Worm (Caenorhabditis elegans) whole organism, L4 larva: Measurements from ENCODE around the gene unc-30.

Experiments used
- F26F4.8 ChIP-seq: fragments of 200-800 bp; sonication (Bioruptor generic); conservative IDR thresholded peaks from 2 replicates; pipeline ENCODE4 v1.3.6; 2022; ENCODE audit warnings: missing genetic modification characterization, missing compliant biosample characterization
- F37D6.2 ChIP-seq: sonication (generic microtip); optimal IDR thresholded peaks from 2 replicates; lab custom pipeline; 2016; ENCODE audit warnings: mild to moderate bottlenecking, missing genetic modification characterization, missing compliant biosample characterization
- F49E8.2 ChIP-seq: sonication (generic microtip); optimal IDR thresholded peaks from 2 replicates; lab custom pipeline; 2016; ENCODE audit warnings: missing compliant biosample characterization, mild to moderate bottlenecking, missing genetic modification characterization, borderline replicate concordance
- R02D3.7 ChIP-seq: fragments of 150-350 bp; sonication (generic microtip); optimal IDR thresholded peaks from 3 replicates; lab custom pipeline; 2014; ENCODE audit warnings: missing biosample characterization, missing genetic modification characterization
- Y5F2A.4 ChIP-seq: fragments of 200-800 bp; sonication (Bioruptor generic); optimal IDR thresholded peaks from 2 replicates; lab custom pipeline; 2018; ENCODE audit warnings: mild to moderate bottlenecking, missing genetic modification characterization, missing compliant biosample characterization
- aha-1 ChIP-seq: fragments of 150-350 bp; peaks from one replicate; lab custom pipeline; 2014; ENCODE audit warnings: missing biosample characterization, missing genetic modification characterization
- aly-2 ChIP-seq: sonication (generic microtip); optimal IDR thresholded peaks from 2 replicates; lab custom pipeline; 2018; ENCODE audit warnings: missing biosample characterization, missing genetic modification characterization
- arid-1 ChIP-seq: fragments of 200-800 bp; sonication (Bioruptor generic); conservative IDR thresholded peaks from 2 replicates; pipeline ENCODE4 v1.3.6; 2022; ENCODE audit warnings: missing genetic modification reagents, missing genetic modification characterization, missing compliant biosample characterization
- ceh-28 ChIP-seq: fragments of 150-350 bp; optimal IDR thresholded peaks from 2 replicates; lab custom pipeline; 2014; ENCODE audit warnings: missing biosample characterization, missing genetic modification reagents, missing genetic modification characterization
- ceh-32 ChIP-seq: sonication (generic microtip); optimal IDR thresholded peaks from 2 replicates; lab custom pipeline; 2016; ENCODE audit warnings: mild to moderate bottlenecking, missing genetic modification characterization, missing compliant biosample characterization; ENCODE audit not compliant: poor library complexity
- ceh-82 ChIP-seq: sonication (generic microtip); optimal IDR thresholded peaks from 2 replicates; lab custom pipeline; 2017; ENCODE audit warnings: missing biosample characterization, missing genetic modification characterization
- ces-1 ChIP-seq: fragments of 150-350 bp; sonication (generic microtip); optimal IDR thresholded peaks from 4 replicates; lab custom pipeline; 2014; ENCODE audit warnings: missing biosample characterization, missing genetic modification reagents, missing genetic modification characterization
- cey-2 ChIP-seq: sonication (generic microtip); optimal IDR thresholded peaks from 3 replicates; lab custom pipeline; 2017; ENCODE audit warnings: missing genetic modification characterization, mild to moderate bottlenecking, missing compliant biosample characterization, antibody characterized with exemption, borderline replicate concordance; ENCODE audit not compliant: insufficient read depth
- daf-16 ChIP-seq, 3 experiments: sonication (generic microtip); optimal IDR thresholded peaks; 2 replicates each; lab custom pipeline; 2016 to 2017; ENCODE audit warnings: missing genetic modification characterization in 3 of 3, missing genetic modification reagents in 3 of 3, mild to moderate bottlenecking in 2 of 3, missing compliant biosample characterization in 2 of 3, missing biosample characterization in 1 of 3, moderate library complexity in 1 of 3
- daf-8 ChIP-seq: fragments of 200-800 bp; sonication (Bioruptor generic); IDR thresholded peaks from 2 replicates; pipeline ENCODE4 v1.3.6; 2022; ENCODE audit warnings: missing genetic modification characterization, missing compliant biosample characterization
- dmd-6 ChIP-seq: fragments of 200-800 bp; sonication (Bioruptor generic); IDR thresholded peaks from 2 replicates; pipeline ENCODE4 v1.3.6; 2022; ENCODE audit warnings: missing genetic modification reagents, missing genetic modification characterization, missing compliant biosample characterization
- dmd-8 ChIP-seq: fragments of 200-800 bp; sonication (Bioruptor generic); IDR thresholded peaks from 2 replicates; pipeline ENCODE4 v1.3.6; 2022; ENCODE audit warnings: missing genetic modification characterization, missing compliant biosample characterization
- dpl-1 ChIP-seq: fragments of 150-350 bp; optimal IDR thresholded peaks from 2 replicates; lab custom pipeline; 2014; ENCODE audit warnings: missing biosample characterization, missing genetic modification reagents, missing genetic modification characterization
- duxl-1 ChIP-seq: sonication (generic microtip); optimal IDR thresholded peaks from 2 replicates; lab custom pipeline; 2016; ENCODE audit warnings: mild to moderate bottlenecking, missing genetic modification characterization, moderate library complexity, missing compliant biosample characterization; ENCODE audit not compliant: poor library complexity
- dve-1 ChIP-seq: sonication (generic microtip); optimal IDR thresholded peaks from 2 replicates; lab custom pipeline; 2017; ENCODE audit warnings: antibody characterized with exemption, mild to moderate bottlenecking, missing genetic modification characterization, missing compliant biosample characterization; ENCODE audit not compliant: insufficient read depth
- fkh-10 ChIP-seq: fragments of 150-350 bp; optimal IDR thresholded peaks from 2 replicates; lab custom pipeline; 2014; ENCODE audit warnings: missing biosample characterization, missing genetic modification reagents, missing genetic modification characterization
- hif-1 ChIP-seq, 2 experiments: sonication (generic microtip); optimal IDR thresholded peaks; 2 replicates each; lab custom pipeline; 2016 to 2017; ENCODE audit warnings: missing compliant biosample characterization in 2 of 2, missing genetic modification characterization in 2 of 2, missing genetic modification reagents in 2 of 2, missing genotype in 2 of 2, mild to moderate bottlenecking in 1 of 2
- hlh-11 ChIP-seq: fragments of 200-800 bp; sonication (Bioruptor generic); optimal IDR thresholded peaks from 2 replicates; lab custom pipeline; 2018; ENCODE audit warnings: mild to moderate bottlenecking, missing genetic modification characterization, missing compliant biosample characterization
- hlh-30 ChIP-seq: sonication (generic microtip); optimal IDR thresholded peaks from 2 replicates; lab custom pipeline; 2017; ENCODE audit warnings: antibody characterized with exemption, mild to moderate bottlenecking, missing genetic modification characterization, missing compliant biosample characterization; ENCODE audit not compliant: insufficient read depth
- hmg-1.1 ChIP-seq: fragments of 200-800 bp; sonication (Bioruptor generic); IDR thresholded peaks from 2 replicates; pipeline ENCODE4 v1.3.6; 2022; ENCODE audit warnings: missing genetic modification reagents, missing genetic modification characterization, missing compliant biosample characterization
- lim-7 ChIP-seq: fragments of 200-800 bp; sonication (Bioruptor generic); IDR thresholded peaks from 2 replicates; pipeline ENCODE4 v1.3.6; 2022; ENCODE audit warnings: missing genetic modification characterization, missing compliant biosample characterization
- lin-29 ChIP-seq: fragments of 200-800 bp; sonication (Bioruptor generic); IDR thresholded peaks from 2 replicates; pipeline ENCODE4 v1.3.6; 2022; ENCODE audit warnings: missing genetic modification reagents, missing genetic modification characterization, missing compliant biosample characterization
- lin-38 ChIP-seq: fragments of 200-800 bp; sonication (Bioruptor generic); IDR thresholded peaks from 2 replicates; pipeline ENCODE4 v1.3.6; 2022; ENCODE audit warnings: missing genetic modification reagents, missing genetic modification characterization, missing compliant biosample characterization
- lin-39 ChIP-seq: fragments of 150-350 bp; optimal IDR thresholded peaks from 2 replicates; lab custom pipeline; 2014; ENCODE audit warnings: missing biosample characterization, missing genetic modification reagents, missing genetic modification characterization
- lsy-2 ChIP-seq, 2 experiments: fragments of 150-350 bp in 1 of 2; sonication (generic microtip) in 1 of 2; optimal IDR thresholded peaks; 2 replicates each; lab custom pipeline; 2014 to 2017; ENCODE audit warnings: missing biosample characterization in 2 of 2, missing genetic modification characterization in 2 of 2
- mes-2 ChIP-seq: sonication (generic microtip); optimal IDR thresholded peaks from 2 replicates; lab custom pipeline; 2016; ENCODE audit warnings: missing genotype, mild to moderate bottlenecking, missing genetic modification characterization, missing compliant biosample characterization; ENCODE audit not compliant: poor library complexity, severe bottlenecking
- nhr-11 ChIP-seq: fragments of 150-350 bp; optimal IDR thresholded peaks from 2 replicates; lab custom pipeline; 2014; ENCODE audit warnings: missing biosample characterization, missing genetic modification characterization
- nhr-25 ChIP-seq: sonication (generic microtip); optimal IDR thresholded peaks from 2 replicates; lab custom pipeline; 2017; ENCODE audit warnings: missing genetic modification characterization, mild to moderate bottlenecking, missing compliant biosample characterization, antibody characterized with exemption, moderate library complexity, borderline replicate concordance; ENCODE audit not compliant: insufficient read depth
- nhr-6 ChIP-seq: fragments of 150-350 bp; optimal IDR thresholded peaks from 2 replicates; lab custom pipeline; 2014; ENCODE audit warnings: missing biosample characterization, missing genetic modification characterization
- pqm-1 ChIP-seq: sonication (generic microtip); optimal IDR thresholded peaks from 2 replicates; lab custom pipeline; 2017; ENCODE audit warnings: missing biosample characterization, missing genetic modification characterization
- rbr-2 ChIP-seq: sonication (generic microtip); optimal IDR thresholded peaks from 2 replicates; lab custom pipeline; 2016; ENCODE audit warnings: missing genotype, missing genetic modification characterization, missing compliant biosample characterization
- set-16 ChIP-seq: fragments of 200-800 bp; sonication (Bioruptor generic); IDR thresholded peaks from 2 replicates; pipeline ENCODE4 v1.3.6; 2022; ENCODE audit warnings: missing genetic modification reagents, missing genetic modification characterization, missing compliant biosample characterization
- skn-1 ChIP-seq: fragments of 150-350 bp; optimal IDR thresholded peaks from 2 replicates; lab custom pipeline; 2014; ENCODE audit warnings: missing biosample characterization, missing genetic modification characterization
- snpc-1.2 ChIP-seq: fragments of 200-800 bp; sonication (Bioruptor generic); IDR thresholded peaks from 2 replicates; pipeline ENCODE4 v1.3.6; 2022; ENCODE audit warnings: missing genetic modification reagents, missing genetic modification characterization, missing compliant biosample characterization
- tra-1 ChIP-seq: fragments of 200-800 bp; sonication (Bioruptor generic); IDR thresholded peaks from 2 replicates; pipeline ENCODE4 v1.3.6; 2022; ENCODE audit warnings: missing genetic modification reagents, missing genetic modification characterization, missing compliant biosample characterization
- unc-130 ChIP-seq: sonication (generic microtip); optimal IDR thresholded peaks from 2 replicates; lab custom pipeline; 2016; ENCODE audit warnings: missing genetic modification reagents, missing genetic modification characterization, missing compliant biosample characterization
- zag-1 ChIP-seq: fragments of 150-350 bp; optimal IDR thresholded peaks from 2 replicates; lab custom pipeline; 2014; ENCODE audit warnings: missing biosample characterization, missing genetic modification characterization
- ztf-11 ChIP-seq: fragments of 150-350 bp; optimal IDR thresholded peaks from 2 replicates; lab custom pipeline; 2014; ENCODE audit warnings: missing biosample characterization, missing genetic modification characterization
- ztf-7 ChIP-seq: fragments of 150-350 bp; optimal IDR thresholded peaks from 2 replicates; lab custom pipeline; 2014; ENCODE audit warnings: missing biosample characterization, missing genetic modification characterization

The unc-30 gene

DNA sequence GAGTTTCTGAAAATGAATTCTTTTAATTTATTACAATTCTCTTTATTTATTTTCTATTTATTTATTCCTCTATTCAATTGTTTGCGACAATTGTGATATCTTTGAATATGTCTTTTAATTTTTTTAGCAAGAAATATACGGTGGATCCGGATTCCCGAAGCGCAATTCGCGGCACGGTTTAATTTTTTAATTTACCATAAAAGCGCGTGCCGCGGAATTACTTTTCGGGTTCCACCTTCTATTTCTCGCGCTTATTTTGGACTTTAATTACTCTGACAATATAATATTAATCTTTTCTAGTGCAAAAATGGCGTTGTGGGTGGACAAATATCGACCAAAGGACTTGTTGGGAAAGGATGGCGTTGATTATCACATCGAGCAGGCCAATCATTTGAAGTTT is 23.3 kb upstream of the unc-30 start, which contains the start of gene rfc-3:
Gene rfc-3 (plus strand): TSS at position 301 of the 400 bp plus-strand sequence.
- no peak for TF ChIP-seq nhr-25 (tag; lab: Kevin White, UChicago)
- 0 out of 2 replicates have a peak, but pooled peaks have one; percentile 15 for TF ChIP-seq lin-38 (GFP tag; lab: Robert Waterston, UW)

DNA sequence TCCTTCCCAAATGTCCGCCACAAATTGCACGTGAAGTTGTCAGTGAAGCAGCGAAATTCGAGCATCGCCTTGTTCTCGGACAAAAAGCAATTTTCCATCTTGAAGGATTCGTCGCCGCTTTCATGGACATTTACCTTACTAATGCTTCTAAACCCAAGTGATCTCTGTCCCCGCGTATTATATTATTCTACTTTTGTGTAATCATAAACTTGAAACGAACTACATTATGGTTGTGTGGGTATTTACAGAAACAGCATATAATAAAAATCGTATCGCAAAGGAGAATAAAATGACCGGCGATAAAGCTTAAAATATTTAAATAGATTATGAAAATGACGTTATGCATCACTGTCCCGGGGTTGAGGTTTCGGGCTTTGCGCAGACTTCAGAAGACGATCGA is 22.0 kb upstream of the unc-30 start:
- TF ChIP-seq nhr-11 = no peak
- TF ChIP-seq daf-8 (GFP tag; lab: Robert Waterston, UW) = no peak
- no peak for TF ChIP-seq ceh-32
- peak; percentile 26 for TF ChIP-seq unc-130 (GFP tag; lab: Kevin White, UChicago)
- peak; percentile 44 for TF ChIP-seq F49E8.2 (tag; lab: Kevin White, UChicago)
- no peak for TF ChIP-seq daf-16 (GFP tag; optimal IDR thresholded peaks at IDR 0.05; lab: Kevin White, UChicago)
- peak; percentile 37 for TF ChIP-seq daf-16 (tag; optimal IDR thresholded peaks at IDR 0.05; lab: Kevin White, UChicago)
- TF ChIP-seq ceh-82 = no peak
- no peak for TF ChIP-seq aly-2 (tag; lab: Kevin White, UChicago)
- TF ChIP-seq lin-39 (tag; lab: Kevin White, UChicago) = no peak
- TF ChIP-seq F26F4.8 (GFP tag; lab: Robert Waterston, UW) = no peak
- TF ChIP-seq aha-1 = no peak
- no peak for TF ChIP-seq Y5F2A.4
- peak; percentile 62 for TF ChIP-seq lin-38 (GFP tag; lab: Robert Waterston, UW)
- TF ChIP-seq R02D3.7 (tag; lab: Kevin White, UChicago) = no peak
- no peak for TF ChIP-seq pqm-1 (tag; lab: Kevin White, UChicago)
- TF ChIP-seq dve-1 (tag; lab: Kevin White, UChicago) = no peak
- TF ChIP-seq nhr-25 (tag; lab: Kevin White, UChicago) = no peak

DNA sequence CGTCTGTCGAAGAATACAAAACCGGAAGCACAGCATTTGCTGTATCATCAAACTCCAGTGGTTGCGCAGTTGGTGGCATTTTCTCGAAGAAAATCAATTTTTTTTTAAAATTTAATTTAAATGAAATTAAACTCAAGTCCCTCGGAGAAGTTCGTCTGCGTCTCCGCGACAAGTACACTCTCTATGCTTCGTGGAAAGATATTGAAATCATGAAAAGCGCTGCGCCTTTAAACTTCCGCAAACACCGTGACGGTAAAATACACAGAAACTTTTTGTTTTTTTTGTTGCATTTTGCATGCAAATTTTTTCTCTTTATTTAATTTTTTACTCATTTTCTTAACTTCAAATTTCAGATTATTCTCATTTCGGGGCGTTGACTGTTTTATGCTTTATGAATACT is 20.1 kb upstream of the unc-30 start, which contains the start of the genes dli-1, tin-9.2 and exos-4.1:
Gene dli-1 (minus strand): TSS at position 141 of the 400 bp plus-strand sequence.
Gene tin-9.2 (plus strand): TSS at position 344 of the 400 bp plus-strand sequence.
Gene exos-4.1 (plus strand): TSS at position 348 of the 400 bp plus-strand sequence.
- TF ChIP-seq rbr-2 (peak; percentile 68), dmd-8 (GFP tag; lab: Robert Waterston, UW) (no peak), hmg-1.1 (GFP tag; lab: Robert Waterston, UW) (peak; percentile 65), mes-2 (tag; lab: Kevin White, UChicago) (peak; percentile 80), F37D6.2 (tag; lab: Kevin White, UChicago) (peak; percentile 9), lsy-2 (tag; optimal IDR thresholded peaks at IDR 0.05; lab: Kevin White, UChicago) (peak in 1 of 2 experiments; percentile 89), F26F4.8 (GFP tag; lab: Robert Waterston, UW) (no peak), ztf-11 (tag; lab: Kevin White, UChicago) (no peak), nhr-11 (peak; percentile 7), set-16 (GFP tag; lab: Robert Waterston, UW) (no peak), hif-1 (tag; optimal IDR thresholded peaks at IDR 0.05; lab: Kevin White, UChicago) (peak in 1 of 2 experiments; percentile 15), ces-1 (GFP tag; lab: Kevin White, UChicago) (peak; percentile 3), daf-16 (GFP tag; optimal IDR thresholded peaks at IDR 0.05; lab: Kevin White, UChicago) (no peak), daf-16 (tag; optimal IDR thresholded peaks at IDR 0.05; lab: Kevin White, UChicago) (peak; percentile 35), hlh-30 (tag; lab: Kevin White, UChicago) (peak; percentile 46), lin-29 (GFP tag; lab: Robert Waterston, UW) (no peak), tra-1 (GFP tag; lab: Robert Waterston, UW) (no peak), ztf-7 (no peak), hlh-11 (tag; lab: Kevin White, UChicago) (peak; percentile 52), lim-7 (GFP tag; lab: Robert Waterston, UW) (no peak), dmd-6 (GFP tag; lab: Robert Waterston, UW) (no peak), skn-1 (tag; lab: Kevin White, UChicago) (no peak), dve-1 (tag; lab: Kevin White, UChicago) (peak; percentile 44), dpl-1 (peak; percentile 78), ceh-28 (tag; lab: Kevin White, UChicago) (no peak), snpc-1.2 (peak; percentile 80), nhr-6 (tag; lab: Kevin White, UChicago) (peak; percentile 42), aha-1 (no peak), arid-1 (peak; percentile 42), lin-38 (GFP tag; lab: Robert Waterston, UW) (peak; percentile 81), zag-1 (no peak), ceh-82 (no peak), cey-2 (tag; lab: Kevin White, UChicago) (no peak), fkh-10 (GFP tag; lab: Kevin White, UChicago) (peak; percentile 34), unc-130 (GFP tag; lab: Kevin White, UChicago) (peak; percentile 28), duxl-1 (tag; lab: Kevin White, UChicago) (peak; percentile 33)
